Worm (Caenorhabditis elegans) whole organism, L2 larva: ENCODE measurements around the gene ymel-1.
A peak's percentile ranks its signal among the peaks of the same experiment; 100 is the strongest.

Experiments used
- C34F6.9 ChIP-seq: fragments of 150-350 bp; optimal IDR thresholded peaks from 2 replicates; lab custom pipeline; 2014; ENCODE audit warnings: missing biosample characterization, missing genetic modification characterization
- F13H6.1 ChIP-seq: sonication (generic microtip); optimal IDR thresholded peaks from 2 replicates; lab custom pipeline; 2016; ENCODE audit warnings: missing genetic modification characterization, missing compliant biosample characterization
- R02D3.7 ChIP-seq: fragments of 150-350 bp; optimal IDR thresholded peaks from 2 replicates; lab custom pipeline; 2014; ENCODE audit warnings: missing biosample characterization, missing genetic modification characterization
- ZK546.5 ChIP-seq: sonication (generic microtip); optimal IDR thresholded peaks from 2 replicates; lab custom pipeline; 2017; ENCODE audit warnings: missing biosample characterization, missing genetic modification characterization
- alr-1 ChIP-seq: fragments of 150-350 bp; optimal IDR thresholded peaks from 2 replicates; lab custom pipeline; 2014; ENCODE audit warnings: missing biosample characterization, missing genetic modification characterization
- ama-1 ChIP-seq: fragments of 150-350 bp; optimal IDR thresholded peaks from 2 replicates; lab custom pipeline; 2018; ENCODE audit warnings: inconsistent platforms
- blmp-1 ChIP-seq: sonication (generic microtip); optimal IDR thresholded peaks from 2 replicates; lab custom pipeline; 2017; ENCODE audit warnings: missing genetic modification characterization, mild to moderate bottlenecking, missing compliant biosample characterization, antibody characterized with exemption, moderate library complexity; ENCODE audit not compliant: insufficient read depth
- ceh-16 ChIP-seq: fragments of 150-350 bp; optimal IDR thresholded peaks from 2 replicates; lab custom pipeline; 2014; ENCODE audit warnings: missing biosample characterization, missing genetic modification characterization
- crh-2 ChIP-seq: sonication (generic microtip); optimal IDR thresholded peaks from 2 replicates; lab custom pipeline; 2017; ENCODE audit warnings: missing biosample characterization, missing genetic modification characterization
- dmd-4 ChIP-seq: sonication (generic microtip); optimal IDR thresholded peaks from 2 replicates; lab custom pipeline; 2017; ENCODE audit warnings: missing biosample characterization, missing genetic modification characterization
- egl-27 ChIP-seq: sonication (generic microtip); optimal IDR thresholded peaks from 3 replicates; lab custom pipeline; 2017; ENCODE audit warnings: missing biosample characterization, missing genetic modification reagents, missing genetic modification characterization
- elt-1 ChIP-seq: fragments of 150-350 bp; optimal IDR thresholded peaks from 2 replicates; lab custom pipeline; 2014; ENCODE audit warnings: missing biosample characterization, missing genetic modification characterization
- elt-3 ChIP-seq: sonication (generic microtip); optimal IDR thresholded peaks from 2 replicates; lab custom pipeline; 2017; ENCODE audit warnings: missing biosample characterization, missing genetic modification characterization
- fos-1 ChIP-seq: fragments of 150-350 bp; optimal IDR thresholded peaks from 2 replicates; lab custom pipeline; 2014; ENCODE audit warnings: missing biosample characterization, missing genetic modification characterization
- gmeb-1 ChIP-seq: fragments of 150-350 bp; optimal IDR thresholded peaks from 2 replicates; lab custom pipeline; 2014; ENCODE audit warnings: missing biosample characterization, missing genetic modification characterization
- lin-11 ChIP-seq: fragments of 150-350 bp; sonication (generic microtip); optimal IDR thresholded peaks from 2 replicates; lab custom pipeline; 2014; ENCODE audit warnings: missing biosample characterization, missing genetic modification characterization, inconsistent platforms, mixed read lengths
- lin-13 ChIP-seq: fragments of 150-350 bp; optimal IDR thresholded peaks from 2 replicates; lab custom pipeline; 2014; ENCODE audit warnings: missing biosample characterization, missing genetic modification reagents, missing genetic modification characterization
- lin-39 ChIP-seq: fragments of 150-350 bp; optimal IDR thresholded peaks from 2 replicates; lab custom pipeline; 2014; ENCODE audit warnings: missing biosample characterization, missing genetic modification reagents, missing genetic modification characterization
- lsy-2 ChIP-seq, 2 experiments: fragments of 150-350 bp in 1 of 2; sonication (generic microtip) in 1 of 2; optimal IDR thresholded peaks; 2 replicates each; lab custom pipeline; 2014 to 2017; ENCODE audit warnings: missing biosample characterization in 2 of 2, missing genetic modification characterization in 2 of 2
- mab-5 ChIP-seq: fragments of 150-350 bp; optimal IDR thresholded peaks from 2 replicates; lab custom pipeline; 2014; ENCODE audit warnings: missing biosample characterization, missing genetic modification characterization
- nhr-10 ChIP-seq: sonication (generic microtip); optimal IDR thresholded peaks from 2 replicates; lab custom pipeline; 2017; ENCODE audit warnings: missing biosample characterization, missing genetic modification characterization
- nhr-11 ChIP-seq: fragments of 150-350 bp; optimal IDR thresholded peaks from 2 replicates; lab custom pipeline; 2014; ENCODE audit warnings: missing biosample characterization, missing genetic modification characterization
- nhr-12 ChIP-seq: fragments of 150-350 bp; optimal IDR thresholded peaks from 2 replicates; lab custom pipeline; 2014; ENCODE audit warnings: missing biosample characterization, missing genetic modification characterization
- nhr-129 ChIP-seq: fragments of 150-350 bp; optimal IDR thresholded peaks from 2 replicates; lab custom pipeline; 2014; ENCODE audit warnings: missing biosample characterization, missing genetic modification characterization
- nhr-23 ChIP-seq: fragments of 150-350 bp; optimal IDR thresholded peaks from 2 replicates; lab custom pipeline; 2014; ENCODE audit warnings: missing biosample characterization, missing genetic modification reagents, missing genetic modification characterization
- nhr-237 ChIP-seq: fragments of 150-350 bp; optimal IDR thresholded peaks from 2 replicates; lab custom pipeline; 2014; ENCODE audit warnings: missing biosample characterization, missing genetic modification characterization
- nhr-6 ChIP-seq: fragments of 150-350 bp; optimal IDR thresholded peaks from 2 replicates; lab custom pipeline; 2014; ENCODE audit warnings: missing biosample characterization, missing genetic modification characterization
- nhr-77 ChIP-seq: fragments of 150-350 bp; optimal IDR thresholded peaks from 2 replicates; lab custom pipeline; 2014; ENCODE audit warnings: missing biosample characterization, missing genetic modification characterization
- peb-1 ChIP-seq: fragments of 150-350 bp; optimal IDR thresholded peaks from 2 replicates; lab custom pipeline; 2014; ENCODE audit warnings: missing biosample characterization, missing genetic modification characterization
- skn-1 ChIP-seq: sonication (generic microtip); optimal IDR thresholded peaks from 2 replicates; lab custom pipeline; 2017; ENCODE audit warnings: missing biosample characterization, missing genetic modification characterization
- sma-9 ChIP-seq, 2 experiments: fragments of 150-350 bp in 1 of 2; sonication (generic microtip) in 1 of 2; optimal IDR thresholded peaks; 2 replicates each; lab custom pipeline; 2014 to 2016; ENCODE audit warnings: missing genetic modification characterization in 2 of 2, mild to moderate bottlenecking in 1 of 2, missing biosample characterization in 1 of 2, missing compliant biosample characterization in 1 of 2, missing genetic modification reagents in 1 of 2, moderate library complexity in 1 of 2
- snpc-4 ChIP-seq: fragments of 150-350 bp; optimal IDR thresholded peaks from 2 replicates; lab custom pipeline; 2014; ENCODE audit warnings: missing biosample characterization, missing genetic modification characterization
- unc-39 ChIP-seq: fragments of 150-350 bp; optimal IDR thresholded peaks from 2 replicates; lab custom pipeline; 2014; ENCODE audit warnings: missing biosample characterization, missing genetic modification characterization
- unc-55 ChIP-seq: fragments of 150-350 bp; sonication (generic microtip); optimal IDR thresholded peaks from 3 replicates; lab custom pipeline; 2014; ENCODE audit warnings: missing biosample characterization, missing genetic modification reagents, missing genetic modification characterization
- unc-62 ChIP-seq: fragments of 150-350 bp; optimal IDR thresholded peaks from 2 replicates; lab custom pipeline; 2014; ENCODE audit warnings: missing biosample characterization, missing genetic modification reagents, missing genetic modification characterization
- zag-1 ChIP-seq: fragments of 150-350 bp; optimal IDR thresholded peaks from 2 replicates; lab custom pipeline; 2014; ENCODE audit warnings: missing biosample characterization, missing genetic modification characterization
- ztf-1 ChIP-seq: fragments of 200-800 bp; sonication (Bioruptor generic); conservative IDR thresholded peaks from 2 replicates; pipeline ENCODE4 v1.3.6; 2022; ENCODE audit warnings: missing genetic modification characterization, missing compliant biosample characterization
- ztf-11 ChIP-seq: sonication (generic microtip); optimal IDR thresholded peaks from 2 replicates; lab custom pipeline; 2017; ENCODE audit warnings: missing biosample characterization, missing genetic modification characterization
- ztf-4 ChIP-seq: fragments of 150-350 bp; optimal IDR thresholded peaks from 2 replicates; lab custom pipeline; 2014; ENCODE audit warnings: missing biosample characterization, missing genetic modification characterization

ymel-1 gene

ce11 chrIII:10407198-10407663, 8.7 kb upstream of the ymel-1 start, which contains the start of gene hat-1 (continued):
- TF ChIP-seq ZK546.5 (tag; lab: Kevin White, UChicago): peak; percentile 80
- TF ChIP-seq unc-62: peak; percentile 80
- TF ChIP-seq C34F6.9 (tag; lab: Kevin White, UChicago): peak; percentile 97
- TF ChIP-seq ceh-16 (tag; lab: Kevin White, UChicago): peak; percentile 84
- TF ChIP-seq nhr-6 (tag; lab: Kevin White, UChicago): peak; percentile 86
- TF ChIP-seq lin-39 (tag; lab: Kevin White, UChicago): no peak
- peak; percentile 95 for TF ChIP-seq gmeb-1 (tag; lab: Kevin White, UChicago)
- TF ChIP-seq nhr-23: no peak
- peak; percentile 90 for TF ChIP-seq ztf-4
- no peak for TF ChIP-seq peb-1 (tag; lab: Kevin White, UChicago)
- no peak for TF ChIP-seq ztf-1
- peak; percentile 35 for TF ChIP-seq skn-1 (tag; lab: Kevin White, UChicago)
- no peak for TF ChIP-seq elt-1 (tag; lab: Kevin White, UChicago)
- TF ChIP-seq fos-1 (tag; lab: Kevin White, UChicago): peak; percentile 82
- TF ChIP-seq crh-2 (tag; lab: Kevin White, UChicago): peak; percentile 97

ce11 chrIII:10421680-10422079, 5.7 kb downstream of the ymel-1 start:
- no peak for TF ChIP-seq lin-39 (tag; lab: Kevin White, UChicago)
- TF ChIP-seq F13H6.1: no peak
- no peak for TF ChIP-seq sma-9 (GFP tag; optimal IDR thresholded peaks at IDR 0.05; lab: Kevin White, UChicago)
- no peak for TF ChIP-seq sma-9 (tag; optimal IDR thresholded peaks at IDR 0.05; lab: Kevin White, UChicago)
- no peak for TF ChIP-seq lin-11 (tag; lab: Kevin White, UChicago)
- no peak for TF ChIP-seq peb-1 (tag; lab: Kevin White, UChicago)

ce11 chrIII:10423906-10424305, 8.0 kb downstream of the ymel-1 start, which contains the start of gene M03C11.6:
TSS of gene M03C11.6 (minus strand) at chrIII:10424006.
- TF ChIP-seq ztf-4: no peak
- TF ChIP-seq unc-39: no peak
- no peak for TF ChIP-seq skn-1 (tag; lab: Kevin White, UChicago)
- no peak for TF ChIP-seq nhr-10
- TF ChIP-seq lsy-2 (tag; optimal IDR thresholded peaks at IDR 0.05; lab: Kevin White, UChicago): no peak
- no peak for TF ChIP-seq nhr-237
- TF ChIP-seq nhr-12: no peak
- TF ChIP-seq gmeb-1 (tag; lab: Kevin White, UChicago): no peak
- TF ChIP-seq dmd-4 (tag; lab: Kevin White, UChicago): no peak
- no peak for TF ChIP-seq crh-2 (tag; lab: Kevin White, UChicago)
- no peak for TF ChIP-seq ZK546.5 (tag; lab: Kevin White, UChicago)
- no peak for TF ChIP-seq snpc-4 (tag; lab: Kevin White, UChicago)
- no peak for TF ChIP-seq C34F6.9 (tag; lab: Kevin White, UChicago)
- no peak for TF ChIP-seq elt-1 (tag; lab: Kevin White, UChicago)
- TF ChIP-seq peb-1 (tag; lab: Kevin White, UChicago): no peak
- no peak for TF ChIP-seq nhr-6 (tag; lab: Kevin White, UChicago)
- no peak for TF ChIP-seq mab-5 (tag; lab: Kevin White, UChicago)
- TF ChIP-seq nhr-77 (tag; lab: Kevin White, UChicago): no peak
- no peak for TF ChIP-seq unc-62
- no peak for TF ChIP-seq R02D3.7 (tag; lab: Kevin White, UChicago)
- TF ChIP-seq, all 48 proteins: peak for 0

ce11 chrIII:10427882-10428281, 11.9 kb downstream of the ymel-1 start, which contains the start of gene prp-3:
TSS of gene prp-3 (minus strand) at chrIII:10427982.
- TF ChIP-seq gmeb-1 (tag; lab: Kevin White, UChicago): no peak
- no peak for TF ChIP-seq unc-55
- no peak for TF ChIP-seq fos-1 (tag; lab: Kevin White, UChicago)
- no peak for TF ChIP-seq dmd-4 (tag; lab: Kevin White, UChicago)
- TF ChIP-seq peb-1 (tag; lab: Kevin White, UChicago): no peak
- TF ChIP-seq elt-3: no peak
- TF ChIP-seq lsy-2 (tag; optimal IDR thresholded peaks at IDR 0.05; lab: Kevin White, UChicago): no peak
- TF ChIP-seq unc-62: no peak
- no peak for TF ChIP-seq nhr-10
- TF ChIP-seq ama-1 (lab: Kevin White, UChicago): no peak
- no peak for TF ChIP-seq F13H6.1
- TF ChIP-seq ztf-1: no peak
- no peak for TF ChIP-seq alr-1 (tag; lab: Kevin White, UChicago)
- no peak for TF ChIP-seq lin-13 (GFP tag; lab: Kevin White, UChicago)
- no peak for TF ChIP-seq lin-11 (tag; lab: Kevin White, UChicago)
- no peak for TF ChIP-seq nhr-237
- TF ChIP-seq skn-1 (tag; lab: Kevin White, UChicago): no peak
- TF ChIP-seq, all 48 proteins: peak for 0

- no peak for TF ChIP-seq nhr-6 (tag; lab: Kevin White, UChicago)
- no peak for TF ChIP-seq nhr-12
- no peak for TF ChIP-seq ceh-16 (tag; lab: Kevin White, UChicago)
- TF ChIP-seq lin-13 (GFP tag; lab: Kevin White, UChicago): no peak
- TF ChIP-seq nhr-129 (tag; lab: Kevin White, UChicago): peak; percentile 52
- no peak for TF ChIP-seq skn-1 (tag; lab: Kevin White, UChicago)
- TF ChIP-seq dmd-4 (tag; lab: Kevin White, UChicago): no peak
- no peak for TF ChIP-seq ztf-11 (tag; lab: Kevin White, UChicago)
- TF ChIP-seq F13H6.1: peak; percentile 21
- no peak for TF ChIP-seq lin-39 (tag; lab: Kevin White, UChicago)
- TF ChIP-seq nhr-11 (tag; lab: Kevin White, UChicago): no peak
- TF ChIP-seq zag-1 (tag; lab: Kevin White, UChicago): no peak
- no peak for TF ChIP-seq blmp-1 (tag; lab: Kevin White, UChicago)
- peak in 1 of 2 experiments; percentile 38 for TF ChIP-seq lsy-2 (tag; optimal IDR thresholded peaks at IDR 0.05; lab: Kevin White, UChicago)
- no peak for TF ChIP-seq ztf-4
- TF ChIP-seq crh-2 (tag; lab: Kevin White, UChicago): peak; percentile 70
- no peak for TF ChIP-seq elt-1 (tag; lab: Kevin White, UChicago)
- peak; percentile 28 for TF ChIP-seq C34F6.9 (tag; lab: Kevin White, UChicago)
- peak; percentile 62 for TF ChIP-seq lin-11 (tag; lab: Kevin White, UChicago)
- TF ChIP-seq unc-62: no peak
- TF ChIP-seq ama-1 (lab: Kevin White, UChicago): no peak
- TF ChIP-seq unc-39: no peak
- TF ChIP-seq egl-27: no peak
Measured at ce11 chrIII:10432104-10432503, 16.2 kb downstream of the ymel-1 start.
